Fruit fly (Drosophila melanogaster) whole organism, embryonic: ENCODE measurements around the gene CG17108.

Experiments used
- B-H2 ChIP-seq: fragments of 200-800 bp; sonication (Bioruptor generic); optimal IDR thresholded peaks from 2 replicates; lab custom pipeline; 2018; ENCODE audit warnings: missing biosample characterization, mild to moderate bottlenecking, missing genetic modification characterization
- CG10959 ChIP-seq: fragments of 200-800 bp; sonication (Bioruptor generic); IDR thresholded peaks from 2 replicates; pipeline ENCODE4 v1.3.6; 2022; ENCODE audit warnings: missing biosample characterization, missing genetic modification characterization
- CG11247 ChIP-seq: fragments of 200-800 bp; sonication (Bioruptor generic); IDR thresholded peaks from 2 replicates; pipeline ENCODE4 v1.3.6; 2022; ENCODE audit warnings: missing biosample characterization, missing genetic modification characterization
- CG11560 ChIP-seq: fragments of 200-800 bp; sonication (Bioruptor generic); IDR thresholded peaks from 3 replicates; pipeline ENCODE4 v1.3.6; 2022; ENCODE audit warnings: missing biosample characterization, missing genetic modification characterization
- CG13287 ChIP-seq: fragments of 200-800 bp; sonication (Bioruptor generic); IDR thresholded peaks from 2 replicates; pipeline ENCODE4 v1.3.6; 2022; ENCODE audit warnings: missing biosample characterization, missing genetic modification characterization; ENCODE audit not compliant: partially characterized antibody
- CG14014 ChIP-seq: fragments of 200-800 bp; sonication (Bioruptor generic); IDR thresholded peaks from 2 replicates; pipeline ENCODE4 v1.3.6; 2022; ENCODE audit warnings: missing biosample characterization, missing genetic modification characterization
- CG15011 ChIP-seq: fragments of 200-800 bp; sonication (Bioruptor generic); optimal IDR thresholded peaks from 3 replicates; lab custom pipeline; 2018; ENCODE audit warnings: missing biosample characterization, mild to moderate bottlenecking, missing genetic modification characterization
- CG16779 ChIP-seq: fragments of 200-800 bp; sonication (Bioruptor generic); IDR thresholded peaks from 2 replicates; pipeline ENCODE4 v1.3.6; 2022; ENCODE audit warnings: missing biosample characterization, missing genetic modification characterization
- CG2120 ChIP-seq: fragments of 200-800 bp; sonication (Bioruptor generic); optimal IDR thresholded peaks from 3 replicates; lab custom pipeline; 2016; ENCODE audit warnings: missing biosample characterization, missing genetic modification characterization
- CG4328 ChIP-seq: fragments of 200-800 bp; sonication (Bioruptor generic); optimal IDR thresholded peaks from 3 replicates; lab custom pipeline; 2017; ENCODE audit warnings: missing biosample characterization, missing genetic modification reagents, missing genetic modification characterization
- CG5180 ChIP-seq: fragments of 200-800 bp; sonication (Bioruptor generic); optimal IDR thresholded peaks from 3 replicates; lab custom pipeline; 2017; ENCODE audit warnings: missing biosample characterization, missing genetic modification characterization, mild to moderate bottlenecking, moderate library complexity, missing genetic modification reagents
- CG6175 ChIP-seq: fragments of 200-800 bp; sonication (Bioruptor generic); IDR thresholded peaks from 3 replicates; pipeline ENCODE4 v1.3.6; 2022; ENCODE audit warnings: missing biosample characterization, missing genetic modification characterization
- CG6689 ChIP-seq: fragments of 200-800 bp; sonication (Bioruptor generic); IDR thresholded peaks from 2 replicates; pipeline ENCODE4 v1.3.6; 2022; ENCODE audit warnings: missing biosample characterization, missing genetic modification characterization
- CG6791 ChIP-seq: fragments of 200-800 bp; sonication (Bioruptor generic); IDR thresholded peaks from 3 replicates; pipeline ENCODE4 v1.3.6; 2022; ENCODE audit warnings: missing biosample characterization, missing genetic modification characterization; ENCODE audit not compliant: partially characterized antibody
- CG6854 ChIP-seq: fragments of 200-800 bp; sonication (Bioruptor generic); optimal IDR thresholded peaks from 3 replicates; lab custom pipeline; 2017; ENCODE audit warnings: missing biosample characterization, mild to moderate bottlenecking, missing genetic modification characterization
- CG7271 ChIP-seq: fragments of 200-800 bp; sonication (Bioruptor generic); optimal IDR thresholded peaks from 2 replicates; lab custom pipeline; 2018; ENCODE audit warnings: missing biosample characterization, mild to moderate bottlenecking, missing genetic modification characterization, moderate library complexity
- CG7357 ChIP-seq: fragments of 200-800 bp; sonication (Bioruptor generic); IDR thresholded peaks from 3 replicates; pipeline ENCODE4 v1.3.6; 2022; ENCODE audit warnings: missing biosample characterization, missing genetic modification characterization
- CG9609 ChIP-seq: fragments of 200-800 bp; sonication (Bioruptor generic); optimal IDR thresholded peaks from 3 replicates; lab custom pipeline; 2016; ENCODE audit warnings: missing biosample characterization, missing genetic modification characterization
- CTCF ChIP-seq: fragments of 200-800 bp; sonication (Bioruptor generic); optimal IDR thresholded peaks from 2 replicates; lab custom pipeline; 2017; ENCODE audit warnings: missing biosample characterization, mild to moderate bottlenecking, missing genetic modification characterization, moderate library complexity
- Deaf1 ChIP-seq: fragments of 200-800 bp; optimal IDR thresholded peaks from 3 replicates; lab custom pipeline; 2019; ENCODE audit warnings: missing biosample characterization, mild to moderate bottlenecking, missing genetic modification characterization, moderate library complexity
- Dek ChIP-seq: fragments of 200-800 bp; sonication (Bioruptor generic); optimal IDR thresholded peaks from 3 replicates; lab custom pipeline; 2019; ENCODE audit warnings: missing biosample characterization, mild to moderate bottlenecking, missing genetic modification characterization, moderate library complexity
- Dfd ChIP-seq, 2 experiments: fragments of >200 bp; optimal IDR thresholded peaks; 2 replicates each; lab custom pipeline; 2017; ENCODE audit warnings: missing biosample characterization in 2 of 2, missing genetic modification characterization in 2 of 2
- Dip3 ChIP-seq: fragments of 200-800 bp; sonication (Bioruptor generic); optimal IDR thresholded peaks from 3 replicates; lab custom pipeline; 2016; ENCODE audit warnings: missing biosample characterization, missing genetic modification characterization
- E2f1 ChIP-seq: fragments of 200-800 bp; sonication (Bioruptor generic); IDR thresholded peaks from 2 replicates; pipeline ENCODE4 v1.3.6; 2022; ENCODE audit warnings: missing biosample characterization, missing genetic modification characterization
- Fer1 ChIP-seq: fragments of 200-800 bp; sonication (Bioruptor generic); optimal IDR thresholded peaks from 2 replicates; lab custom pipeline; 2017; ENCODE audit warnings: missing biosample characterization, mild to moderate bottlenecking, missing genetic modification characterization
- Hmx ChIP-seq: fragments of 200-800 bp; sonication (Bioruptor generic); optimal IDR thresholded peaks from 2 replicates; lab custom pipeline; 2016; ENCODE audit warnings: missing biosample characterization, missing genetic modification characterization
- Lhr ChIP-seq: fragments of 200-800 bp; sonication (Bioruptor generic); optimal IDR thresholded peaks from 3 replicates; lab custom pipeline; 2017; ENCODE audit warnings: mild to moderate bottlenecking, missing biosample characterization, missing genetic modification reagents, missing genetic modification characterization
- Lim3 ChIP-seq: fragments of 200-800 bp; sonication (Bioruptor generic); IDR thresholded peaks from 2 replicates; pipeline ENCODE4 v1.3.6; 2022; ENCODE audit warnings: missing biosample characterization, missing genetic modification characterization
- Max ChIP-seq: fragments of 200-800 bp; sonication (Bioruptor generic); optimal IDR thresholded peaks from 2 replicates; lab custom pipeline; 2016; ENCODE audit warnings: missing biosample characterization, mild to moderate bottlenecking, missing genetic modification characterization
- Optix ChIP-seq: fragments of 200-800 bp; sonication (Bioruptor generic); IDR thresholded peaks from 3 replicates; pipeline ENCODE4 v1.3.6; 2022; ENCODE audit warnings: missing biosample characterization, missing genetic modification characterization
- Sox100B ChIP-seq: fragments of 200-800 bp; sonication (Bioruptor generic); optimal IDR thresholded peaks from 3 replicates; lab custom pipeline; 2018; ENCODE audit warnings: missing biosample characterization, mild to moderate bottlenecking, missing genetic modification characterization
- az2 ChIP-seq: fragments of 200-800 bp; sonication (Bioruptor generic); optimal IDR thresholded peaks from 3 replicates; lab custom pipeline; 2016; ENCODE audit warnings: missing biosample characterization, missing genetic modification characterization
- bowl ChIP-seq: fragments of 200-800 bp; sonication (Bioruptor generic); IDR thresholded peaks from 2 replicates; pipeline ENCODE4 v1.3.6; 2022; ENCODE audit warnings: missing biosample characterization, missing genetic modification characterization
- caup ChIP-seq: fragments of 200-800 bp; sonication (Bioruptor generic); optimal IDR thresholded peaks from 3 replicates; lab custom pipeline; 2017; ENCODE audit warnings: missing biosample characterization, mild to moderate bottlenecking, missing genetic modification characterization, moderate library complexity; ENCODE audit not compliant: severe bottlenecking
- dm ChIP-seq: fragments of 200-800 bp; sonication (Bioruptor generic); optimal IDR thresholded peaks from 3 replicates; lab custom pipeline; 2016; ENCODE audit warnings: missing biosample characterization, missing genetic modification characterization
- exex ChIP-seq: fragments of 200-800 bp; sonication (Bioruptor generic); optimal IDR thresholded peaks from 4 replicates; lab custom pipeline; 2018; ENCODE audit warnings: missing biosample characterization, mild to moderate bottlenecking, missing genetic modification characterization, moderate library complexity
- gfzf ChIP-seq: fragments of 200-800 bp; sonication (Bioruptor generic); optimal IDR thresholded peaks from 2 replicates; lab custom pipeline; 2016; ENCODE audit warnings: missing biosample characterization, mild to moderate bottlenecking, missing genetic modification characterization, moderate library complexity
- grau ChIP-seq: fragments of 200-800 bp; optimal IDR thresholded peaks from 3 replicates; lab custom pipeline; 2019; ENCODE audit warnings: missing biosample characterization, mild to moderate bottlenecking, missing genetic modification characterization, moderate library complexity
- grn ChIP-seq: fragments of 200-800 bp; sonication (Bioruptor generic); optimal IDR thresholded peaks from 3 replicates; lab custom pipeline; 2017; ENCODE audit warnings: missing biosample characterization, missing genetic modification characterization
- ham ChIP-seq: fragments of 200-800 bp; sonication (Bioruptor generic); IDR thresholded peaks from 2 replicates; pipeline ENCODE4 v1.3.6; 2022; ENCODE audit warnings: missing biosample characterization, missing genetic modification characterization
- hb ChIP-seq: fragments of 200-800 bp; sonication (Bioruptor generic); IDR thresholded peaks from 3 replicates; pipeline ENCODE4 v1.3.6; 2022; ENCODE audit warnings: missing biosample characterization, missing genetic modification characterization; ENCODE audit not compliant: partially characterized antibody
- hth ChIP-seq: fragments of >200 bp; optimal IDR thresholded peaks from 2 replicates; lab custom pipeline; 2017; ENCODE audit warnings: inconsistent platforms
- mirr ChIP-seq: fragments of 200-800 bp; sonication (Bioruptor generic); optimal IDR thresholded peaks from 3 replicates; lab custom pipeline; 2018; ENCODE audit warnings: missing biosample characterization, mild to moderate bottlenecking, missing genetic modification characterization
- nom ChIP-seq: fragments of 200-800 bp; sonication (Bioruptor generic); optimal IDR thresholded peaks from 2 replicates; lab custom pipeline; 2017; ENCODE audit warnings: missing biosample characterization, missing genetic modification characterization, mild to moderate bottlenecking, moderate library complexity, missing genetic modification reagents
- otp ChIP-seq: fragments of 200-800 bp; sonication (Bioruptor generic); IDR thresholded peaks from 3 replicates; pipeline ENCODE4, ENCODE4 v1.3.6; 2022; ENCODE audit warnings: missing biosample characterization, missing genetic modification characterization
- phol ChIP-seq: fragments of 200-800 bp; sonication (Bioruptor generic); optimal IDR thresholded peaks from 3 replicates; lab custom pipeline; 2018; ENCODE audit warnings: missing biosample characterization, mild to moderate bottlenecking, missing genetic modification characterization, moderate library complexity
- pita ChIP-seq: fragments of 200-800 bp; sonication (Bioruptor generic); optimal IDR thresholded peaks from 2 replicates; lab custom pipeline; 2017; ENCODE audit warnings: missing biosample characterization, mild to moderate bottlenecking, missing genetic modification characterization
- row ChIP-seq: fragments of 200-800 bp; sonication (Bioruptor generic); IDR thresholded peaks from 3 replicates; pipeline ENCODE4 v1.3.6; 2022; ENCODE audit warnings: missing biosample characterization, missing genetic modification characterization
- sens ChIP-seq: fragments of 200-800 bp; sonication (Bioruptor generic); peaks from one replicate; lab custom pipeline; 2016; ENCODE audit warnings: missing biosample characterization, missing genetic modification characterization
- vvl ChIP-seq: fragments of 200-800 bp; sonication (Bioruptor generic); IDR thresholded peaks from 2 replicates; pipeline ENCODE4 v1.3.6; 2022; ENCODE audit warnings: missing biosample characterization, missing genetic modification characterization
- wek ChIP-seq: fragments of 200-800 bp; sonication (Bioruptor generic); optimal IDR thresholded peaks from 3 replicates; lab custom pipeline; 2018; ENCODE audit warnings: missing biosample characterization, mild to moderate bottlenecking, missing genetic modification characterization, moderate library complexity

The CG17108 gene

DNA sequence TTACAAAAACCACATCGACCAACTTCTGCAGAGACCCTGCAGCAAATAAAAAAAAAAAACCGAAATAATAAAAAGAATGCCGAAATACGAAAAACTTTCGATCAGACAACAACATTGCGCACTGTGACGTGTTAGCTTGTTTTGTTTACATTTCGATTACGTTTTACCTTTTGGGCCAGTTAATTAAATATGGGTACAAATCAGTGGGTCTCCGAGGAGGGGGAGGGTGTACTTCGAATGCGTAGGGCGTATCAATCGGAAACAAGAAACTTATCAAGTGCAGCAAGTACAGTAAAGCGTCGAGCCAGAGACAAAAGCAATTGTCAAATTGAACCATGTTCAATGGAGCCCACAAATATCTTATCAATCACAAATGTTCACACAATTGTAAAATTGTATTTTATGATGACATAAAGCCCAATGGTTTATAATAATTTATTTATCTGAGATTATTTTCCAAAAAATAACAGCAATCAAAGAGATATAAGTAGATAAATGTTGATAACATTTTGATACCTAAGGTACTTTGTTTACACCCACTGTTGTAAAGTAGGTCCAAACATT, 7.7 kb upstream of the CG17108 start, which contains the start of gene Lip1:
Gene Lip1, minus strand, starts transcription at position 46 of the 564 bp plus-strand sequence.
- no peak for TF ChIP-seq nom
- no peak for TF ChIP-seq row
- peak; percentile 2 for TF ChIP-seq caup (GFP tag; lab: Kevin White, UChicago)
- TF ChIP-seq grn (GFP tag; lab: Kevin White, UChicago) = peak; percentile 6
- peak; percentile 73; the same call in 1 of the 2 replicates for TF ChIP-seq Lim3 (GFP tag; lab: Robert Waterston, UW)
- no peak for TF ChIP-seq CG6689 (GFP tag; lab: Robert Waterston, UW)
- no peak for TF ChIP-seq pita (GFP tag; lab: Kevin White, UChicago)
- TF ChIP-seq CG5180 (GFP tag; lab: Kevin White, UChicago) = peak; percentile 9
- TF ChIP-seq sens (GFP tag; lab: Kevin White, UChicago) = peak; percentile 53
- TF ChIP-seq Dfd (GFP tag; optimal IDR thresholded peaks at IDR 0.05; lab: Kevin White, UChicago) = no peak
- peak; percentile 69 for TF ChIP-seq mirr
- TF ChIP-seq grau (tag; lab: Kevin White, UChicago) = peak; percentile 55
- TF ChIP-seq vvl = 0 out of 2 replicates have a peak, but pooled peaks have one; percentile 18
- peak; percentile 45 for TF ChIP-seq exex (tag; lab: Kevin White, UChicago)
- TF ChIP-seq Dek = no peak

DNA sequence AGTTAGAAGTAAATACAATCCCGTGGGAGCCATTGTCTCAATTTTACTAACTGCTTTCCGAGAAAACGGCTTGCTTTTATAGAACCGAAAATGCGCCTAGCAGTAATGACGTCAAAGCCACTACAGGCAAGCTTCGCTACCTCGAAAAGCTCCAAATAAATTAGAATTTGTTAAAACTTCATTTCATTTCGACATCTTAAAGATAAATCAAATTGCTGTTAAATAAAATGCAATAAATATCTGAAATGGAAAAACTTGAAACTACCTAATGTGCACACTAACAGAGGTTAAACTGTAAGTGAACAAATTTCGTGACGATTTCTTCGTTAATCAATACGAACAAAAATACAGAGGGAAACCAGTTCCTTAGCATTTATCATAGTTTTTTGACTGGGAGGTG, 4.1 kb upstream of the CG17108 start, which contains the start of gene CG7300:
Gene CG7300, minus strand, starts transcription at position 52 of the 400 bp plus-strand sequence.
- TF ChIP-seq bowl = no peak
- no peak for TF ChIP-seq B-H2
- no peak for TF ChIP-seq CG6791 (GFP tag; lab: Robert Waterston, UW)
- peak; percentile 83 for TF ChIP-seq CG2120 (GFP tag; lab: Kevin White, UChicago)
- TF ChIP-seq CG14014 (GFP tag; lab: Robert Waterston, UW) = no peak
- no peak for TF ChIP-seq hth (lab: Kevin White, UChicago)
- TF ChIP-seq Optix (GFP tag; lab: Robert Waterston, UW) = no peak
- peak; percentile 57 for TF ChIP-seq Dip3 (GFP tag; lab: Kevin White, UChicago)
- no peak for TF ChIP-seq Fer1 (GFP tag; lab: Kevin White, UChicago)
- no peak for TF ChIP-seq ham (GFP tag; lab: Robert Waterston, UW)
- TF ChIP-seq Hmx (GFP tag; lab: Kevin White, UChicago) = no peak
- no peak for TF ChIP-seq Lhr (GFP tag; lab: Kevin White, UChicago)
- TF ChIP-seq otp (GFP tag; lab: Robert Waterston, UW) = peak; percentile 24; the same call in 1 of the 3 replicates
- peak; percentile 41; the same call in 1 of the 2 replicates for TF ChIP-seq E2f1 (GFP tag; lab: Robert Waterston, UW)
- TF ChIP-seq CG7357 = peak; percentile 60; the same call in 1 of the 3 replicates
- TF ChIP-seq vvl = peak; percentile 80
- TF ChIP-seq phol (tag; lab: Kevin White, UChicago) = peak; percentile 51
- no peak for TF ChIP-seq CG11560 (tag; lab: Robert Waterston, UW)
- TF ChIP-seq CG4328 (GFP tag; lab: Kevin White, UChicago) = no peak
- TF ChIP-seq CG9609 (GFP tag; lab: Kevin White, UChicago) = peak; percentile 28
- peak; percentile 16 for TF ChIP-seq Max
- peak; percentile 12 for TF ChIP-seq Sox100B (GFP tag; lab: Kevin White, UChicago)
- TF ChIP-seq CG6854 (GFP tag; lab: Kevin White, UChicago) = no peak
- TF ChIP-seq Deaf1 (tag; lab: Kevin White, UChicago) = no peak
- peak; percentile 31 for TF ChIP-seq az2 (GFP tag; lab: Kevin White, UChicago)
- TF ChIP-seq hb = no peak
- no peak for TF ChIP-seq dm (GFP tag; lab: Kevin White, UChicago)
- no peak for TF ChIP-seq CG10959 (GFP tag; lab: Robert Waterston, UW)
- no peak for TF ChIP-seq CG13287 (GFP tag; lab: Robert Waterston, UW)
- 0 out of 3 replicates have a peak, but pooled peaks have one; percentile 17 for TF ChIP-seq CG6175 (GFP tag; lab: Robert Waterston, UW)
- TF ChIP-seq CG15011 (GFP tag; lab: Kevin White, UChicago) = no peak
- no peak for TF ChIP-seq CG7271 (tag; lab: Kevin White, UChicago)
- TF ChIP-seq wek (GFP tag; lab: Kevin White, UChicago) = no peak
- TF ChIP-seq CTCF (GFP tag; lab: Kevin White, UChicago) = no peak
- TF ChIP-seq CG11247 = peak; percentile 70
- no peak for TF ChIP-seq gfzf (GFP tag; lab: Kevin White, UChicago)
- no peak for TF ChIP-seq CG16779 (GFP tag; lab: Robert Waterston, UW)
